Worm (Caenorhabditis elegans) whole organism, late embryonic: ENCODE measurements around the gene Y11D7A.7.

Experiments
- F13H6.1 ChIP-seq: sonication (generic microtip); optimal IDR thresholded peaks from 2 replicates; lab custom pipeline; 2016; ENCODE audit warnings: missing genetic modification characterization, missing compliant biosample characterization
- T23F11.4 ChIP-seq: fragments of 200-800 bp; sonication (Bioruptor generic); optimal IDR thresholded peaks from 2 replicates; lab custom pipeline; 2018; ENCODE audit warnings: mild to moderate bottlenecking, missing genetic modification characterization, missing compliant biosample characterization
- ceh-30 ChIP-seq: fragments of 150-350 bp; optimal IDR thresholded peaks from 2 replicates; lab custom pipeline; 2014; ENCODE audit warnings: missing biosample characterization, missing genetic modification characterization
- ceh-31 ChIP-seq: sonication (generic microtip); optimal IDR thresholded peaks from 2 replicates; lab custom pipeline; 2016; ENCODE audit warnings: missing genetic modification characterization, missing compliant biosample characterization
- mec-3 ChIP-seq: sonication (generic microtip); optimal IDR thresholded peaks from 2 replicates; lab custom pipeline; 2016; ENCODE audit warnings: borderline replicate concordance, missing genetic modification characterization, missing compliant biosample characterization
- pat-9 ChIP-seq: fragments of 200-800 bp; sonication (Bioruptor generic); optimal IDR thresholded peaks from 2 replicates; lab custom pipeline; 2018; ENCODE audit warnings: mild to moderate bottlenecking, missing genetic modification characterization, moderate library complexity, missing compliant biosample characterization
- pqm-1 ChIP-seq: sonication (generic microtip); optimal IDR thresholded peaks from 2 replicates; lab custom pipeline; 2016; ENCODE audit warnings: missing genetic modification characterization, missing compliant biosample characterization
- pros-1 ChIP-seq: fragments of 150-350 bp; optimal IDR thresholded peaks from 2 replicates; lab custom pipeline; 2014; ENCODE audit warnings: missing biosample characterization, missing genetic modification reagents, missing genetic modification characterization
- ref-2 ChIP-seq: sonication (generic microtip); optimal IDR thresholded peaks from 2 replicates; lab custom pipeline; 2016; ENCODE audit warnings: missing genetic modification characterization, missing compliant biosample characterization
- sox-4 ChIP-seq: sonication (generic microtip); optimal IDR thresholded peaks from 2 replicates; lab custom pipeline; 2017; ENCODE audit warnings: mild to moderate bottlenecking, missing genetic modification characterization, inconsistent platforms, missing compliant biosample characterization

- TF ChIP-seq pros-1 (tag; lab: Kevin White, UChicago) (no peak), sox-4 (no peak), mec-3 (tag; lab: Kevin White, UChicago) (no peak), ceh-31 (tag; lab: Kevin White, UChicago) (no peak), pat-9 (tag; lab: Kevin White, UChicago) (no peak), ceh-30 (tag; lab: Kevin White, UChicago) (no peak), T23F11.4 (GFP tag; lab: Kevin White, UChicago) (no peak), pqm-1 (tag; lab: Kevin White, UChicago) (no peak), F13H6.1 (tag; lab: Kevin White, UChicago) (no peak), ref-2 (tag; lab: Kevin White, UChicago) (no peak)
Measured at ce11 chrIV:9245423-9245822, 3.9 kb upstream of the Y11D7A.7 start, which contains the start of gene Y11D7A.5.
